Fruit fly (Drosophila melanogaster): ENCODE results near the gene Kots.

Kots gene

DNA sequence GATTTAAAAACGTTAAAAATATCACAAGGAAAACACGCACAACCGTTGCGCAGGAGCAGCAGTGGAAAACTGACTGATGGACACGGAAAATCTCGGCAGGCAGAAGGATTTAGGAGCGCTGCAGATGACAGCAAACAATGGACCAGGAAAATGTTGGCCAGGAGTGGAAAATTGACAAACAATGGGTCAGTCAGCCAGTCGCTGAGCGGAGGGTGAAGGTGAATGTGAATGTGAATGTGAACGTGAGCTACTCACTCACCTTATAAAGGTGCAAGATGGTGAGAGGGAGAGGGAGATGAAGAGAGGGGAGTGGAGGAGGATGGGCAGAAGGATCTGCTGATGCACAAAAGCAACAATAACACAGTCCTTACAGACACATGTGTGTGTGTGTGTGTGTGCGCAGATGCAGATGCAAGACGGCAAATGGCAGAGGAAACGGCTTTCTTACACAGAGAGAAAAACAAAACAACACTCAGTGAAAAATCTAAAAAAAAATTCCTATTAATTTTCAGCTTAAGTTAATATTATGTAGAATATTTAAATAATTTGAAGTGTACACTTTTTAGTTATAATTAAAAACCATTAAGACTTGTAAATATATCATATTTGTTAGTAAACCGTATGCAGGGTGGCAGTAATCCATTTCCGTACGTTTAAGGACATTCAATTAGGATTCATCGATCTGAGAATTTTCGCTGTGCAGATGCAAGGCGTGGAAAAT lies 7.9 kb upstream of the Kots start:
- TF ChIP-seq CG10565 (GFP tag; optimal IDR thresholded peaks at IDR 0.05): no peak
- peak in 1 of 2 experiments; percentile 12 for TF ChIP-seq bsh (GFP tag; optimal IDR thresholded peaks at IDR 0.05)
- no peak for TF ChIP-seq Jarid2 (GFP tag; optimal IDR thresholded peaks at IDR 0.05)
- TF ChIP-seq CG7271 (tag; optimal IDR thresholded peaks at IDR 0.05): peak; percentile 61
- TF ChIP-seq sens (GFP tag): peak; percentile 51
- peak; percentile 16; the same call in 1 of the 2 replicates for TF ChIP-seq Ptx1 (GFP tag; IDR thresholded peaks at IDR 0.05)
- TF ChIP-seq CG16779 (GFP tag; IDR thresholded peaks at IDR 0.05): 0 out of 2 replicates have a peak, but pooled peaks have one; percentile 16
- peak; percentile 85 for TF ChIP-seq crol (GFP tag; IDR thresholded peaks at IDR 0.05)
- no peak for TF ChIP-seq gt (GFP tag; IDR thresholded peaks at IDR 0.05)
- no peak for TF ChIP-seq CG2199 (GFP tag; IDR thresholded peaks at IDR 0.05)
- peak; percentile 53 for TF ChIP-seq dmrt11E (tag; optimal IDR thresholded peaks at IDR 0.05)
- TF ChIP-seq pros (GFP tag; optimal IDR thresholded peaks at IDR 0.05): peak; percentile 86
- peak; percentile 70 for TF ChIP-seq zen (tag; optimal IDR thresholded peaks at IDR 0.05)
- peak; percentile 17 for TF ChIP-seq CG7839 (tag; optimal IDR thresholded peaks at IDR 0.05)
- peak in 1 of 3 experiments; percentile 55 for TF ChIP-seq lola (GFP tag; optimal IDR thresholded peaks at IDR 0.05)
- no peak for TF ChIP-seq prd (optimal IDR thresholded peaks at IDR 0.05)
- peak; percentile 58; the same call in 2 of the 3 replicates for TF ChIP-seq prd (GFP tag; IDR thresholded peaks at IDR 0.05)
- peak; percentile 21 for TF ChIP-seq phol (tag; optimal IDR thresholded peaks at IDR 0.05)
- TF ChIP-seq Xbp1 (GFP tag; optimal IDR thresholded peaks at IDR 0.05): no peak
- TF ChIP-seq CG31441 (GFP tag; IDR thresholded peaks at IDR 0.05): 0 out of 2 replicates have a peak, but pooled peaks have one; percentile 32
- TF ChIP-seq CG18262 (tag; optimal IDR thresholded peaks at IDR 0.05): peak; percentile 46
- TF ChIP-seq cg (GFP tag; optimal IDR thresholded peaks at IDR 0.05): peak; percentile 24
- TF ChIP-seq nmo (GFP tag; optimal IDR thresholded peaks at IDR 0.05): peak; percentile 12
- TF ChIP-seq gsb-n (tag; optimal IDR thresholded peaks at IDR 0.05): peak; percentile 4
- peak; percentile 43 for TF ChIP-seq gem (tag; optimal IDR thresholded peaks at IDR 0.05)
- TF ChIP-seq CG13775 (GFP tag; optimal IDR thresholded peaks at IDR 0.05): peak; percentile 28
- TF ChIP-seq D (optimal IDR thresholded peaks at IDR 0.05): peak; percentile 98
- TF ChIP-seq D (GFP tag; optimal IDR thresholded peaks at IDR 0.05): peak; percentile 28
- peak; percentile 5 for TF ChIP-seq grau (tag; optimal IDR thresholded peaks at IDR 0.05)
- no peak for TF ChIP-seq Myb (GFP tag; optimal IDR thresholded peaks at IDR 0.05)
- peak; percentile 53 for TF ChIP-seq CG10979 (tag; optimal IDR thresholded peaks at IDR 0.05)
- TF ChIP-seq CG4617 (GFP tag; optimal IDR thresholded peaks at IDR 0.05; ENCODE audit: borderline replicate concordance): no peak
- no peak for TF ChIP-seq bowl (GFP tag; IDR thresholded peaks at IDR 0.05)
- no peak for TF ChIP-seq CG14441 (GFP tag; IDR thresholded peaks at IDR 0.05)
- TF ChIP-seq CG9727 (GFP tag; optimal IDR thresholded peaks at IDR 0.05): peak; percentile 71
- peak; percentile 1 for TF ChIP-seq fd96Cb (tag; optimal IDR thresholded peaks at IDR 0.05)
- peak; percentile 3 for TF ChIP-seq CG17829 (tag; optimal IDR thresholded peaks at IDR 0.05)
- 0 out of 3 replicates have a peak, but pooled peaks have one; percentile 27 for TF ChIP-seq CG17361 (GFP tag; IDR thresholded peaks at IDR 0.05)
- TF ChIP-seq CG7556 (GFP tag; optimal IDR thresholded peaks at IDR 0.05): peak; percentile 5
- peak; percentile 50 for TF ChIP-seq CG15479 (GFP tag; optimal IDR thresholded peaks at IDR 0.05)
- TF ChIP-seq fd102C (GFP tag; optimal IDR thresholded peaks at IDR 0.05): peak; percentile 14
- TF ChIP-seq CG8924 (tag; optimal IDR thresholded peaks at IDR 0.05): peak; percentile 29
- peak in 1 of 2 experiments; percentile 78 for TF ChIP-seq tll (GFP tag; optimal IDR thresholded peaks at IDR 0.05)
- TF ChIP-seq CG14710 (tag; optimal IDR thresholded peaks at IDR 0.05): peak; percentile 36
- 0 out of 2 replicates have a peak, but pooled peaks have one; percentile 7 for TF ChIP-seq CG4360 (GFP tag; IDR thresholded peaks at IDR 0.05)
- peak; percentile 10 for TF ChIP-seq trem (tag; optimal IDR thresholded peaks at IDR 0.05)
- peak; percentile 54 for TF ChIP-seq Xrp1 (GFP tag; IDR thresholded peaks at IDR 0.05)
- peak; percentile 26; the same call in 1 of the 3 replicates for TF ChIP-seq row (GFP tag; IDR thresholded peaks at IDR 0.05)
